Worm (Caenorhabditis elegans): ENCODE measurements around the gene C32D5.11.

DNA sequence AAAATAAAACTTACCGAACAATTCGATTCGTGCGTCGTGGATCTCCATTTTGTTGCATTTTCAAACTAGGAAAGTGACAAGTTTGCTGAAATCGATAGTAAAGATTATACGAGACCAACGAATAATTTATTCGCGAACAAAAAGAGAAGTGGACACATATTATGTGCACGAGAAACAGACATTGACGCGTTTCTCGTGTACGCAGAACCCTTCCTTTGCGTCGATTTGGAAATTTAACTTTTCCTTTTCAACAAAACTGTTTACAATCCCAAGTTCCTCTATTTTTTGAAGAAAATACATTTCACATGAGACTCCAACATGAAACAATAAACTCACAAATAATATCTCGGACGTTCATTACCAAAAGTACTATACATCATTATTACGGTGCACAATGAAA is 5.6 kb upstream of the C32D5.11 start, which contains the start of gene K10B2.4:
- TF ChIP-seq nhr-76 (tag; optimal IDR thresholded peaks at IDR 0.05) (no peak), sea-2 (GFP tag; optimal IDR thresholded peaks at IDR 0.05) (no peak)
